Worm (Caenorhabditis elegans): ENCODE data around the gene T02G5.14.

- no peak for TF ChIP-seq mdl-1 (tag; optimal IDR thresholded peaks at IDR 0.05)
- no peak for TF ChIP-seq ama-1 (optimal IDR thresholded peaks at IDR 0.05)
- no peak for TF ChIP-seq dmd-6 (GFP tag; IDR thresholded peaks at IDR 0.05)
- no peak for TF ChIP-seq egl-27 (tag; optimal IDR thresholded peaks at IDR 0.05)
- no peak for TF ChIP-seq T20F7.1 (GFP tag; optimal IDR thresholded peaks at IDR 0.05)
Measured at ce11 chrII:7103111-7103510, 19.0 kb downstream of the T02G5.14 start.
